Fruit fly (Drosophila melanogaster): ENCODE results near the gene crp.

The crp gene

DNA sequence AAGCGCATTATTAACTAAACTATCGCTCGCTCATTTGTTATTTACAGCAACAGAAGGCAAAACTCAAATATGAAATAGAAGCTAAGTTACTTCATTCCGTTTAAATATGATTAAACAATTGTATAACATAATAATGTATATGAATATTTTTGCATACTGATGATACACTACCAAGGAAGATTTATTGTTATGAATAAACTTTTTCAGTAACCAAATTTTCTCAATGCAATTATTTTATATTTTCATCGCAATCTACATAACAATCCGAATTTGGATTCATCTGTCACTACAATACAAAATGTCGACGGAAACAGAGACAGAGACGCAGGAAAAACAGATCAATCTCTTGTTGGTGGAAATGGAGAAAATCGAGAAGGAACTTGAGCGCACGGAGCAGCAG lies 3.5 kb upstream of the crp start, which contains the start of gene CG17329:
Gene CG17329, plus strand, starts transcription at position 301 of the 400 bp plus-strand sequence.
- TF ChIP-seq rn (GFP tag; IDR thresholded peaks at IDR 0.05) (no peak), CG9948 (tag; optimal IDR thresholded peaks at IDR 0.05) (no peak), CG14655 (GFP tag; optimal IDR thresholded peaks at IDR 0.05) (no peak), Pif1B (GFP tag; optimal IDR thresholded peaks at IDR 0.05) (no peak), Ets98B (GFP tag; IDR thresholded peaks at IDR 0.05) (no peak)

dm6 chr2L:16288393-16288731 lies 832 bp upstream of the crp start:
- TF ChIP-seq CG14655 (GFP tag; optimal IDR thresholded peaks at IDR 0.05), result no peak
- no peak for TF ChIP-seq CG13204 (GFP tag; optimal IDR thresholded peaks at IDR 0.05)
- TF ChIP-seq CG17806 (tag; optimal IDR thresholded peaks at IDR 0.05), result no peak
- no peak for TF ChIP-seq Pif1A (GFP tag; optimal IDR thresholded peaks at IDR 0.05)
- no peak for TF ChIP-seq gl (tag; optimal IDR thresholded peaks at IDR 0.05)
- TF ChIP-seq Snoo (tag; optimal IDR thresholded peaks at IDR 0.05), result no peak
- no peak for TF ChIP-seq fd96Ca (GFP tag; IDR thresholded peaks at IDR 0.05)
- TF ChIP-seq CG34367 (tag; optimal IDR thresholded peaks at IDR 0.05), result no peak
- TF ChIP-seq D1 (tag; optimal IDR thresholded peaks at IDR 0.05), result no peak
- no peak for TF ChIP-seq CG10348 (GFP tag; IDR thresholded peaks at IDR 0.05)
- no peak for TF ChIP-seq CG32121 (GFP tag; IDR thresholded peaks at IDR 0.05)
- TF ChIP-seq CG8159 (tag; optimal IDR thresholded peaks at IDR 0.05), result no peak
- no peak for TF ChIP-seq Pif1B (GFP tag; optimal IDR thresholded peaks at IDR 0.05)
- no peak for TF ChIP-seq Ets98B (GFP tag; IDR thresholded peaks at IDR 0.05)
- TF ChIP-seq CG8301 (tag; optimal IDR thresholded peaks at IDR 0.05), result no peak
- no peak for TF ChIP-seq CG15710 (tag; optimal IDR thresholded peaks at IDR 0.05)

dm6 chr2L:16287006-16287601 lies 426 bp downstream of the crp start:
- TF ChIP-seq fd96Ca (GFP tag; IDR thresholded peaks at IDR 0.05) (no peak), CG17806 (tag; optimal IDR thresholded peaks at IDR 0.05) (no peak), CG8159 (tag; optimal IDR thresholded peaks at IDR 0.05) (no peak), CG15710 (tag; optimal IDR thresholded peaks at IDR 0.05) (no peak), gl (tag; optimal IDR thresholded peaks at IDR 0.05) (no peak), CG13204 (GFP tag; optimal IDR thresholded peaks at IDR 0.05) (no peak), CG10348 (GFP tag; IDR thresholded peaks at IDR 0.05) (no peak), Pif1B (GFP tag; optimal IDR thresholded peaks at IDR 0.05) (no peak), CG9948 (tag; optimal IDR thresholded peaks at IDR 0.05) (no peak), Snoo (tag; optimal IDR thresholded peaks at IDR 0.05) (no peak), CG34367 (tag; optimal IDR thresholded peaks at IDR 0.05) (no peak), Ets98B (GFP tag; IDR thresholded peaks at IDR 0.05) (no peak), CG14655 (GFP tag; optimal IDR thresholded peaks at IDR 0.05) (no peak), D1 (tag; optimal IDR thresholded peaks at IDR 0.05) (no peak), rn (GFP tag; IDR thresholded peaks at IDR 0.05) (no peak), EcR (GFP tag; optimal IDR thresholded peaks at IDR 0.05) (no peak), CG32121 (GFP tag; IDR thresholded peaks at IDR 0.05) (no peak), Pif1A (GFP tag; optimal IDR thresholded peaks at IDR 0.05) (no peak)

- TF ChIP-seq Ets98B (GFP tag; IDR thresholded peaks at IDR 0.05), result no peak
- peak; percentile 60 for TF ChIP-seq CG34367 (tag; optimal IDR thresholded peaks at IDR 0.05)
- peak; percentile 76 for TF ChIP-seq gl (tag; optimal IDR thresholded peaks at IDR 0.05)
- TF ChIP-seq CG15710 (tag; optimal IDR thresholded peaks at IDR 0.05), result peak; percentile 62
- no peak for TF ChIP-seq CG12605 (GFP tag; IDR thresholded peaks at IDR 0.05)
- peak; percentile 81 for TF ChIP-seq CG14655 (GFP tag; optimal IDR thresholded peaks at IDR 0.05)
- peak; percentile 75 for TF ChIP-seq CG17806 (tag; optimal IDR thresholded peaks at IDR 0.05)
- peak; percentile 80 for TF ChIP-seq CG8159 (tag; optimal IDR thresholded peaks at IDR 0.05)
- TF ChIP-seq CG32121 (GFP tag; IDR thresholded peaks at IDR 0.05), result no peak
- no peak for TF ChIP-seq D1 (tag; optimal IDR thresholded peaks at IDR 0.05)
- peak; percentile 71 for TF ChIP-seq CG13204 (GFP tag; optimal IDR thresholded peaks at IDR 0.05)
- no peak for TF ChIP-seq rn (GFP tag; IDR thresholded peaks at IDR 0.05)
- TF ChIP-seq CG8301 (tag; optimal IDR thresholded peaks at IDR 0.05), result peak; percentile 79
- peak; percentile 79 for TF ChIP-seq Pif1B (GFP tag; optimal IDR thresholded peaks at IDR 0.05)
- peak; percentile 49 for TF ChIP-seq Snoo (tag; optimal IDR thresholded peaks at IDR 0.05)
- TF ChIP-seq EcR (GFP tag; optimal IDR thresholded peaks at IDR 0.05), result peak; percentile 57
- TF ChIP-seq fd96Ca (GFP tag; IDR thresholded peaks at IDR 0.05), result no peak
- TF ChIP-seq CG10348 (GFP tag; IDR thresholded peaks at IDR 0.05), result no peak
- TF ChIP-seq Pif1A (GFP tag; optimal IDR thresholded peaks at IDR 0.05), result peak; percentile 83
- peak; percentile 74 for TF ChIP-seq CG9948 (tag; optimal IDR thresholded peaks at IDR 0.05)
Measured at dm6 chr2L:16286360-16287005, 1.0 kb downstream of the crp start.

- TF ChIP-seq CG8159 (tag; optimal IDR thresholded peaks at IDR 0.05), result peak; percentile 90
- TF ChIP-seq Ets98B (GFP tag; IDR thresholded peaks at IDR 0.05), result no peak
- peak; percentile 70 for TF ChIP-seq gl (tag; optimal IDR thresholded peaks at IDR 0.05)
- no peak for TF ChIP-seq fd96Ca (GFP tag; IDR thresholded peaks at IDR 0.05)
- peak; percentile 83 for TF ChIP-seq CG8301 (tag; optimal IDR thresholded peaks at IDR 0.05)
- peak; percentile 84 for TF ChIP-seq CG15710 (tag; optimal IDR thresholded peaks at IDR 0.05)
- TF ChIP-seq CG17806 (tag; optimal IDR thresholded peaks at IDR 0.05), result peak; percentile 92
- TF ChIP-seq rn (GFP tag; IDR thresholded peaks at IDR 0.05), result no peak
- no peak for TF ChIP-seq CG10348 (GFP tag; IDR thresholded peaks at IDR 0.05)
- TF ChIP-seq CG32121 (GFP tag; IDR thresholded peaks at IDR 0.05), result no peak
- peak; percentile 87 for TF ChIP-seq Pif1B (GFP tag; optimal IDR thresholded peaks at IDR 0.05)
- TF ChIP-seq EcR (GFP tag; optimal IDR thresholded peaks at IDR 0.05), result no peak
- TF ChIP-seq CG9948 (tag; optimal IDR thresholded peaks at IDR 0.05), result peak; percentile 87
- peak; percentile 86 for TF ChIP-seq CG14655 (GFP tag; optimal IDR thresholded peaks at IDR 0.05)
- TF ChIP-seq D1 (tag; optimal IDR thresholded peaks at IDR 0.05), result peak; percentile 22
- peak; percentile 39 for TF ChIP-seq CG13204 (GFP tag; optimal IDR thresholded peaks at IDR 0.05)
- TF ChIP-seq Pif1A (GFP tag; optimal IDR thresholded peaks at IDR 0.05), result peak; percentile 77
- TF ChIP-seq CG12605 (GFP tag; IDR thresholded peaks at IDR 0.05), result no peak
- no peak for TF ChIP-seq CG4496 (GFP tag; IDR thresholded peaks at IDR 0.05)
- peak; percentile 83 for TF ChIP-seq CG34367 (tag; optimal IDR thresholded peaks at IDR 0.05)
- peak; percentile 86 for TF ChIP-seq Snoo (tag; optimal IDR thresholded peaks at IDR 0.05)
Measured at dm6 chr2L:16285692-16286359, 1.7 kb downstream of the crp start.

Measured in whole organism, pupa.